Worm (Caenorhabditis elegans) whole organism, L3 larva: ENCODE results near the gene srr-6.

Experiments
- R02D3.7 ChIP-seq: fragments of 150-350 bp; optimal IDR thresholded peaks from 2 replicates; lab custom pipeline; 2014; ENCODE audit warnings: missing biosample characterization, missing genetic modification characterization
- ZK546.5 ChIP-seq: sonication (generic microtip); optimal IDR thresholded peaks from 2 replicates; lab custom pipeline; 2017; ENCODE audit warnings: missing biosample characterization, missing genetic modification characterization
- ceh-16 ChIP-seq: sonication (generic microtip); optimal IDR thresholded peaks from 2 replicates; lab custom pipeline; 2017; ENCODE audit warnings: missing biosample characterization, missing genetic modification characterization
- ceh-28 ChIP-seq: fragments of 150-350 bp; optimal IDR thresholded peaks from 2 replicates; lab custom pipeline; 2014; ENCODE audit warnings: missing biosample characterization, missing genetic modification reagents, missing genetic modification characterization
- ceh-82 ChIP-seq: fragments of 150-350 bp; optimal IDR thresholded peaks from 2 replicates; lab custom pipeline; 2014; ENCODE audit warnings: missing biosample characterization, missing genetic modification characterization
- ceh-9 ChIP-seq: sonication (generic microtip); optimal IDR thresholded peaks from 2 replicates; lab custom pipeline; 2018; ENCODE audit warnings: missing biosample characterization, missing genetic modification characterization
- daf-12 ChIP-seq: fragments of 150-350 bp; optimal IDR thresholded peaks from 2 replicates; lab custom pipeline; 2014; ENCODE audit warnings: missing biosample characterization, missing genetic modification reagents, missing genetic modification characterization
- elt-1 ChIP-seq: fragments of 150-350 bp; optimal IDR thresholded peaks from 2 replicates; lab custom pipeline; 2014; ENCODE audit warnings: missing biosample characterization, missing genetic modification characterization
- elt-2 ChIP-seq: sonication (generic microtip); optimal IDR thresholded peaks from 2 replicates; lab custom pipeline; 2016; ENCODE audit warnings: missing genetic modification reagents, mild to moderate bottlenecking, missing genetic modification characterization, missing compliant biosample characterization
- elt-3 ChIP-seq, 3 experiments: fragments of 150-350 bp in 1 of 3; sonication (generic microtip) in 2 of 3; optimal IDR thresholded peaks; 2 replicates in 2 of 3; 4 replicates in 1 of 3; lab custom pipeline; 2014 to 2017; ENCODE audit warnings: missing biosample characterization in 3 of 3, missing genetic modification characterization in 3 of 3
- eor-1 ChIP-seq, 2 experiments: fragments of 150-350 bp; optimal IDR thresholded peaks; 2 replicates each; lab custom pipeline; 2014 to 2018; ENCODE audit warnings: missing biosample characterization in 2 of 2, missing genetic modification characterization in 2 of 2
- fkh-10 ChIP-seq: sonication (generic microtip); optimal IDR thresholded peaks from 2 replicates; lab custom pipeline; 2017; ENCODE audit warnings: missing biosample characterization, missing genetic modification reagents, missing genetic modification characterization
- fkh-2 ChIP-seq: fragments of 150-350 bp; optimal IDR thresholded peaks from 2 replicates; lab custom pipeline; 2014; ENCODE audit warnings: missing biosample characterization, missing genetic modification reagents, missing genetic modification characterization
- fos-1 ChIP-seq: fragments of 150-350 bp; optimal IDR thresholded peaks from 2 replicates; lab custom pipeline; 2014; ENCODE audit warnings: missing biosample characterization, missing genetic modification characterization
- hmg-11 ChIP-seq: sonication (generic microtip); optimal IDR thresholded peaks from 2 replicates; lab custom pipeline; 2016; ENCODE audit warnings: missing genetic modification characterization, missing compliant biosample characterization
- jun-1 ChIP-seq: fragments of 150-350 bp; optimal IDR thresholded peaks from 2 replicates; lab custom pipeline; 2014; ENCODE audit warnings: missing biosample characterization, missing genetic modification reagents, missing genetic modification characterization
- mml-1 ChIP-seq: fragments of 150-350 bp; sonication (generic microtip); optimal IDR thresholded peaks from 3 replicates; lab custom pipeline; 2014; ENCODE audit warnings: missing biosample characterization, missing genetic modification characterization
- nfya-1 ChIP-seq: sonication (generic microtip); optimal IDR thresholded peaks from 2 replicates; lab custom pipeline; 2017; ENCODE audit warnings: missing genetic modification characterization, mild to moderate bottlenecking, missing compliant biosample characterization, antibody characterized with exemption, moderate library complexity; ENCODE audit not compliant: insufficient read depth
- nhr-11 ChIP-seq: fragments of 150-350 bp; optimal IDR thresholded peaks from 2 replicates; lab custom pipeline; 2014; ENCODE audit warnings: missing biosample characterization, missing genetic modification characterization
- nhr-12 ChIP-seq: fragments of 150-350 bp; optimal IDR thresholded peaks from 2 replicates; lab custom pipeline; 2014; ENCODE audit warnings: missing biosample characterization, missing genetic modification characterization
- nhr-23 ChIP-seq: fragments of 150-350 bp; optimal IDR thresholded peaks from 2 replicates; lab custom pipeline; 2014; ENCODE audit warnings: missing biosample characterization, missing genetic modification reagents, missing genetic modification characterization
- nhr-28 ChIP-seq: fragments of 150-350 bp; optimal IDR thresholded peaks from 2 replicates; lab custom pipeline; 2014; ENCODE audit warnings: missing biosample characterization, missing genetic modification characterization
- nhr-43 ChIP-seq: sonication (generic microtip); optimal IDR thresholded peaks from 2 replicates; lab custom pipeline; 2016; ENCODE audit warnings: mild to moderate bottlenecking, missing genetic modification characterization, missing compliant biosample characterization; ENCODE audit not compliant: poor library complexity, severe bottlenecking
- nhr-76 ChIP-seq: fragments of 150-350 bp; sonication (generic microtip); optimal IDR thresholded peaks from 5 replicates; lab custom pipeline; 2014; ENCODE audit warnings: missing biosample characterization, missing genetic modification characterization
- pha-4 ChIP-seq: fragments of 150-350 bp; optimal IDR thresholded peaks from 2 replicates; lab custom pipeline; 2014; ENCODE audit warnings: missing biosample characterization, missing genetic modification reagents, missing genetic modification characterization
- pqm-1 ChIP-seq: fragments of 150-350 bp; optimal IDR thresholded peaks from 2 replicates; lab custom pipeline; 2017; ENCODE audit warnings: missing biosample characterization, missing genetic modification characterization, inconsistent platforms
- skn-1 ChIP-seq: fragments of 150-350 bp; optimal IDR thresholded peaks from 2 replicates; lab custom pipeline; 2014; ENCODE audit warnings: missing biosample characterization, missing genetic modification characterization
- ztf-11 ChIP-seq: fragments of 150-350 bp; optimal IDR thresholded peaks from 2 replicates; lab custom pipeline; 2014; ENCODE audit warnings: missing biosample characterization, missing genetic modification characterization
- ztf-4 ChIP-seq: fragments of 150-350 bp; optimal IDR thresholded peaks from 2 replicates; lab custom pipeline; 2014; ENCODE audit warnings: missing biosample characterization, missing genetic modification characterization

The srr-6 gene

ce11 chrV:4964671-4965420 lies 47.8 kb upstream of the srr-6 start:
- TF ChIP-seq elt-3 (tag; optimal IDR thresholded peaks at IDR 0.05; lab: Kevin White, UChicago), result no peak
- TF ChIP-seq pha-4 (tag; lab: Kevin White, UChicago), result peak; percentile 78
- TF ChIP-seq skn-1, result peak; percentile 86
- TF ChIP-seq eor-1 (tag; optimal IDR thresholded peaks at IDR 0.05; lab: Kevin White, UChicago), result no peak
- TF ChIP-seq elt-2 (tag; lab: Kevin White, UChicago), result peak; percentile 85
- peak; percentile 5 for TF ChIP-seq pqm-1 (tag; lab: Kevin White, UChicago)

- TF ChIP-seq elt-2 (tag; lab: Kevin White, UChicago), result no peak
- TF ChIP-seq elt-1 (tag; lab: Kevin White, UChicago), result peak; percentile 80
- TF ChIP-seq nhr-76, result no peak
- peak; percentile 55 for TF ChIP-seq nfya-1 (tag; lab: Kevin White, UChicago)
- TF ChIP-seq hmg-11 (tag; lab: Kevin White, UChicago), result peak; percentile 15
- TF ChIP-seq nhr-23 (tag; lab: Kevin White, UChicago), result peak; percentile 38
- no peak for TF ChIP-seq mml-1 (tag; lab: Kevin White, UChicago)
Observed at ce11 chrV:4965790-4966189, 46.8 kb upstream of the srr-6 start.

ce11 chrV:4967238-4967637 lies 45.4 kb upstream of the srr-6 start:
- TF ChIP-seq fkh-10 (no peak), ceh-28 (tag; lab: Kevin White, UChicago) (no peak), nhr-12 (tag; lab: Kevin White, UChicago) (no peak), ceh-16 (tag; lab: Kevin White, UChicago) (no peak)

ce11 chrV:4968775-4969174 lies 43.8 kb upstream of the srr-6 start:
- no peak for TF ChIP-seq jun-1 (tag; lab: Kevin White, UChicago)

ce11 chrV:4969503-4969902 lies 43.1 kb upstream of the srr-6 start:
- peak; percentile 87 for TF ChIP-seq pha-4 (tag; lab: Kevin White, UChicago)
- peak; percentile 14 for TF ChIP-seq pqm-1 (tag; lab: Kevin White, UChicago)
- TF ChIP-seq skn-1, result no peak
- no peak for TF ChIP-seq nhr-11 (tag; lab: Kevin White, UChicago)
- TF ChIP-seq ceh-9 (tag; lab: Kevin White, UChicago), result no peak

ce11 chrV:4972943-4973342 lies 39.7 kb upstream of the srr-6 start, which contains the start of gene srsx-9:
Gene srsx-9, minus strand, starts transcription at chrV:4973043.
- TF ChIP-seq ceh-16 (tag; lab: Kevin White, UChicago) (no peak), nhr-28 (tag; lab: Kevin White, UChicago) (no peak), nhr-76 (no peak), ztf-11 (tag; lab: Kevin White, UChicago) (no peak), nhr-12 (tag; lab: Kevin White, UChicago) (no peak), hmg-11 (tag; lab: Kevin White, UChicago) (no peak)

ce11 chrV:4974677-4975076 lies 37.9 kb upstream of the srr-6 start, which contains the start of gene srsx-10:
Gene srsx-10, minus strand, starts transcription at chrV:4974777.
- TF ChIP-seq elt-3 (tag; optimal IDR thresholded peaks at IDR 0.05; lab: Kevin White, UChicago) (no peak), fos-1 (tag; lab: Kevin White, UChicago) (no peak), elt-2 (tag; lab: Kevin White, UChicago) (no peak), ZK546.5 (tag; lab: Kevin White, UChicago) (no peak), jun-1 (tag; lab: Kevin White, UChicago) (no peak), nhr-43 (tag; lab: Kevin White, UChicago) (no peak)

ce11 chrV:4975140-4975539 lies 37.5 kb upstream of the srr-6 start, which contains the start of gene F26G5.1:
Gene F26G5.1, plus strand, starts transcription at chrV:4975478.
- no peak for TF ChIP-seq ceh-9 (tag; lab: Kevin White, UChicago)
- TF ChIP-seq ztf-11 (tag; lab: Kevin White, UChicago), result no peak
- no peak for TF ChIP-seq nhr-12 (tag; lab: Kevin White, UChicago)
- TF ChIP-seq nhr-76, result no peak
- no peak for TF ChIP-seq R02D3.7 (tag; lab: Kevin White, UChicago)
- no peak for TF ChIP-seq fkh-2 (tag; lab: Kevin White, UChicago)
- no peak for TF ChIP-seq daf-12
- no peak for TF ChIP-seq pqm-1 (tag; lab: Kevin White, UChicago)
- no peak for TF ChIP-seq elt-3 (tag; optimal IDR thresholded peaks at IDR 0.05; lab: Kevin White, UChicago)
- TF ChIP-seq ztf-4, result no peak
- no peak for TF ChIP-seq ceh-82 (tag; lab: Kevin White, UChicago)
